Fruit fly (Drosophila melanogaster): Measurements from ENCODE around the gene Invadolysin.

DNA sequence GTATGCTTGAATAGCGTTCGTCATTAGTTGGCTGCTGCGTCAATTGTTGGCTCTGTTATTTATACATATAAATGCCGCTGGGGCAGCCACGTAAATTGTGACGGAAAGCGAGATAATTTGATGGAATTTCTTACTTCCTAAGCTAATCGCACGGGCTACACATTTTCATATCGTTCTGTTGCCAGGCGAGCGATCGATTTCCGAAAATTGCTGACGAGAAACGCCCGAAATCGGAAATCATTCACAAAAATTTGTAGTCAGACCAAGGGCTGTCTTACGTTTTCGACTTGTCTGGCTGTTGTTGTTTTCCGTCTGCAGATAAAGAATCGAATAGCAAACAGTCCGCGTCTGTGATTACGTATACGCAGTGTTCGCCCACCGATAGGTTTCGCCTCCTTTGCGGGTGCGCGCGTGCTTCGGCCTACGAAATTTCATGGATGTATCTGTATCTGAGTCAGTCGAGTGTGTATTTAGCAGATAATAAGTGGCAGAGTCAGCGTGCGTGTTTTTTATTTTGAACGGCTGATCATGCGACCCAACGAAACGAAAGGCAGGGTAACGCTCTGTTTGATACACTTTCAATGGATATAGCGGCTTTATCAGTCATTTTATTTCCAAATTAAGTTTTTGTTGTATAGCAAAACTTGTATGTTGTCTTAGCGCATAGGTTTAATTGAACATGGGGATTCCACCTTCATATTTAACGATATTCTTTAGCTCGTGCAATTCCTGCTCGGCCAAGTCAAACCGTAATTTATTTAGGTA is 46.8 kb upstream of the Invadolysin start:
- no peak for TF ChIP-seq CG8478 (optimal IDR thresholded peaks at IDR 0.05)
- no peak for TF ChIP-seq CTCF (optimal IDR thresholded peaks at IDR 0.05)
